Fruit fly (Drosophila melanogaster): ENCODE results near the gene mRpL1.

- TF ChIP-seq EcR (GFP tag; optimal IDR thresholded peaks at IDR 0.05) (no peak), Snoo (tag; optimal IDR thresholded peaks at IDR 0.05) (no peak), Pif1B (GFP tag; optimal IDR thresholded peaks at IDR 0.05) (no peak), D1 (tag; optimal IDR thresholded peaks at IDR 0.05) (no peak), CG9948 (tag; optimal IDR thresholded peaks at IDR 0.05) (no peak), CG32121 (GFP tag; IDR thresholded peaks at IDR 0.05) (no peak), Ets98B (GFP tag; IDR thresholded peaks at IDR 0.05) (no peak), CG10348 (GFP tag; IDR thresholded peaks at IDR 0.05) (no peak), CG17806 (tag; optimal IDR thresholded peaks at IDR 0.05) (no peak), CG12605 (GFP tag; IDR thresholded peaks at IDR 0.05) (no peak), gl (tag; optimal IDR thresholded peaks at IDR 0.05) (no peak), CG13204 (GFP tag; optimal IDR thresholded peaks at IDR 0.05) (no peak), CG8159 (tag; optimal IDR thresholded peaks at IDR 0.05) (no peak)
These were observed 9.2 kb upstream of the mRpL1 start, which contains the start of gene CG31463 for dm6 chr3R:8292034-8292433.

Measured in whole organism, pupa.